Worm (Caenorhabditis elegans): Measurements from ENCODE around the gene C02F5.5.

ce11 chrIII:8244052-8244451, 8.1 kb downstream of the C02F5.5 start, which contains the start of the genes pbs-6 and cids-1:
- TF ChIP-seq dpl-1 (GFP tag; optimal IDR thresholded peaks at IDR 0.05) (peak in 2 of 3 experiments; percentile 37 to 40), nhr-76 (tag; optimal IDR thresholded peaks at IDR 0.05) (no peak)

Data from whole organism, L1 larva.